Fruit fly (Drosophila melanogaster) whole organism, embryonic: ENCODE measurements around the gene tws.
A peak's percentile ranks its signal among the peaks of the same experiment; 100 is the strongest.

Source experiments
- Adf1 ChIP-seq: fragments of 200-800 bp; sonication (Bioruptor generic); IDR thresholded peaks from 2 replicates; pipeline ENCODE4 v1.3.6; 2022; ENCODE audit warnings: missing biosample characterization, missing genetic modification characterization
- Asciz ChIP-seq: fragments of 200-800 bp; sonication (Bioruptor generic); optimal IDR thresholded peaks from 2 replicates; lab custom pipeline; 2017; ENCODE audit warnings: missing biosample characterization, mild to moderate bottlenecking, missing genetic modification characterization, missing genetic modification reagents
- Bgb ChIP-seq: fragments of 200-800 bp; sonication (Bioruptor generic); IDR thresholded peaks from 2 replicates; pipeline ENCODE4 v1.3.6; 2022; ENCODE audit warnings: missing biosample characterization, missing genetic modification characterization; ENCODE audit not compliant: partially characterized antibody
- CG10654 ChIP-seq: fragments of 200-800 bp; sonication (Bioruptor generic); optimal IDR thresholded peaks from 2 replicates; lab custom pipeline; 2016; ENCODE audit warnings: missing biosample characterization, missing genetic modification characterization
- CG13296 ChIP-seq: fragments of 200-800 bp; sonication (Bioruptor generic); optimal IDR thresholded peaks from 3 replicates; lab custom pipeline; 2018; ENCODE audit warnings: missing biosample characterization, mild to moderate bottlenecking, missing genetic modification characterization
- CG13775 ChIP-seq: fragments of 200-800 bp; sonication (Bioruptor generic); optimal IDR thresholded peaks from 3 replicates; lab custom pipeline; 2017; ENCODE audit warnings: missing biosample characterization, mild to moderate bottlenecking, missing genetic modification characterization
- CG14441 ChIP-seq: fragments of 200-800 bp; sonication (Bioruptor generic); IDR thresholded peaks from 2 replicates; pipeline ENCODE4 v1.3.6; 2022; ENCODE audit warnings: missing biosample characterization, missing genetic modification characterization
- CG14667 ChIP-seq: fragments of 200-800 bp; sonication (Bioruptor generic); IDR thresholded peaks from 2 replicates; pipeline ENCODE4 v1.3.6; 2022; ENCODE audit warnings: missing biosample characterization, missing genetic modification characterization
- CG1603 ChIP-seq: fragments of 200-800 bp; sonication (Bioruptor generic); optimal IDR thresholded peaks from 2 replicates; lab custom pipeline; 2019; ENCODE audit warnings: missing biosample characterization, mild to moderate bottlenecking, missing genetic modification characterization, moderate library complexity
- CG18599 ChIP-seq: fragments of 200-800 bp; sonication (Bioruptor generic); optimal IDR thresholded peaks from 3 replicates; lab custom pipeline; 2017; ENCODE audit warnings: missing biosample characterization, missing genetic modification characterization, mild to moderate bottlenecking, moderate library complexity, missing genetic modification reagents
- CG3065 ChIP-seq: fragments of 200-800 bp; sonication (Bioruptor generic); optimal IDR thresholded peaks from 2 replicates; lab custom pipeline; 2016; ENCODE audit warnings: missing biosample characterization, missing genetic modification characterization
- CG34422 ChIP-seq: fragments of 200-800 bp; sonication (Bioruptor generic); IDR thresholded peaks from 3 replicates; pipeline ENCODE4 v1.3.6; 2022; ENCODE audit warnings: missing biosample characterization, missing genetic modification characterization
- CG6854 ChIP-seq: fragments of 200-800 bp; sonication (Bioruptor generic); optimal IDR thresholded peaks from 3 replicates; lab custom pipeline; 2017; ENCODE audit warnings: missing biosample characterization, mild to moderate bottlenecking, missing genetic modification characterization
- CG8388 ChIP-seq: fragments of 200-800 bp; sonication (Bioruptor generic); optimal IDR thresholded peaks from 2 replicates; lab custom pipeline; 2019; ENCODE audit warnings: missing biosample characterization, mild to moderate bottlenecking, missing genetic modification characterization, moderate library complexity
- CG8924 ChIP-seq: fragments of 200-800 bp; optimal IDR thresholded peaks from 3 replicates; lab custom pipeline; 2019; ENCODE audit warnings: missing biosample characterization, mild to moderate bottlenecking, missing genetic modification characterization, moderate library complexity
- D ChIP-seq, 2 experiments: fragments of 200-800 bp in 1 of 2; fragments of >200 bp in 1 of 2; sonication (Bioruptor generic) in 1 of 2; optimal IDR thresholded peaks; 2 replicates in 1 of 2; 3 replicates in 1 of 2; lab custom pipeline; 2017; ENCODE audit warnings: mild to moderate bottlenecking in 1 of 2, missing biosample characterization in 1 of 2, missing genetic modification characterization in 1 of 2, missing genetic modification reagents in 1 of 2
- Ets65A ChIP-seq: fragments of 200-800 bp; sonication (Bioruptor generic); peaks from one replicate; lab custom pipeline; 2016; ENCODE audit warnings: missing biosample characterization, missing genetic modification characterization
- HLH3B ChIP-seq: fragments of 200-800 bp; sonication (Bioruptor generic); IDR thresholded peaks from 2 replicates; pipeline ENCODE4 v1.3.6; 2022; ENCODE audit warnings: missing biosample characterization, missing genetic modification characterization
- Hey ChIP-seq: fragments of 200-800 bp; sonication (Bioruptor generic); optimal IDR thresholded peaks from 3 replicates; lab custom pipeline; 2018; ENCODE audit warnings: missing biosample characterization, mild to moderate bottlenecking, missing genetic modification characterization
- Hmx ChIP-seq: fragments of 200-800 bp; sonication (Bioruptor generic); optimal IDR thresholded peaks from 2 replicates; lab custom pipeline; 2016; ENCODE audit warnings: missing biosample characterization, missing genetic modification characterization
- Hr3 ChIP-seq: fragments of 200-800 bp; sonication (Bioruptor generic); optimal IDR thresholded peaks from 3 replicates; lab custom pipeline; 2016; ENCODE audit warnings: missing biosample characterization, missing genetic modification characterization
- Lpt ChIP-seq: fragments of >200 bp; optimal IDR thresholded peaks from 2 replicates; lab custom pipeline; 2018; ENCODE audit warnings: missing biosample characterization, missing genetic modification characterization
- Med ChIP-seq: fragments of 200-800 bp; sonication (Bioruptor generic); peaks from one replicate; lab custom pipeline; 2016; ENCODE audit warnings: missing biosample characterization, missing genetic modification characterization, mild to moderate bottlenecking, inconsistent platforms, moderate library complexity
- NC2β ChIP-seq: fragments of 200-800 bp; sonication (Bioruptor generic); optimal IDR thresholded peaks from 2 replicates; lab custom pipeline; 2016; ENCODE audit warnings: missing biosample characterization, missing genetic modification characterization
- NfI ChIP-seq: fragments of 200-800 bp; sonication (Bioruptor generic); optimal IDR thresholded peaks from 3 replicates; lab custom pipeline; 2018; ENCODE audit warnings: missing biosample characterization, mild to moderate bottlenecking, missing genetic modification characterization, moderate library complexity
- Sox102F ChIP-seq: fragments of 200-800 bp; sonication (Bioruptor generic); optimal IDR thresholded peaks from 2 replicates; lab custom pipeline; 2018; ENCODE audit warnings: missing biosample characterization, mild to moderate bottlenecking, missing genetic modification characterization, moderate library complexity
- Trl ChIP-seq, 3 experiments: fragments of >200 bp in 2 of 3; fragments of 200-800 bp in 1 of 3; sonication (Bioruptor generic) in 1 of 3; optimal IDR thresholded peaks; 2 replicates in 1 of 3; 3 replicates in 2 of 3; lab custom pipeline; 2016 to 2017; ENCODE audit warnings: missing biosample characterization in 1 of 3, missing genetic modification characterization in 1 of 3
- cg ChIP-seq: fragments of 200-800 bp; sonication (Bioruptor generic); optimal IDR thresholded peaks from 3 replicates; lab custom pipeline; 2019; ENCODE audit warnings: missing biosample characterization, mild to moderate bottlenecking, missing genetic modification characterization, moderate library complexity
- chinmo ChIP-seq: fragments of 200-800 bp; sonication (Bioruptor generic); IDR thresholded peaks from 4 replicates; pipeline ENCODE4 v1.3.6; 2022; ENCODE audit warnings: missing biosample characterization, missing genetic modification characterization; ENCODE audit not compliant: partially characterized antibody
- ems ChIP-seq: fragments of 200-800 bp; sonication (Bioruptor generic); optimal IDR thresholded peaks from 3 replicates; lab custom pipeline; 2016; ENCODE audit warnings: missing biosample characterization, missing genetic modification characterization
- ewg ChIP-seq: fragments of 200-800 bp; sonication (Bioruptor generic); optimal IDR thresholded peaks from 3 replicates; lab custom pipeline; 2017; ENCODE audit warnings: mild to moderate bottlenecking, missing biosample characterization, missing genetic modification reagents, missing genetic modification characterization
- ftz-f1 ChIP-seq: fragments of 200-800 bp; sonication (Bioruptor generic); optimal IDR thresholded peaks from 2 replicates; lab custom pipeline; 2016; ENCODE audit warnings: missing biosample characterization, missing genetic modification characterization
- gcm ChIP-seq: fragments of 200-800 bp; sonication (Bioruptor generic); optimal IDR thresholded peaks from 2 replicates; lab custom pipeline; 2019; ENCODE audit warnings: missing biosample characterization, mild to moderate bottlenecking, missing genetic modification characterization, moderate library complexity
- gfzf ChIP-seq: fragments of 200-800 bp; sonication (Bioruptor generic); optimal IDR thresholded peaks from 2 replicates; lab custom pipeline; 2016; ENCODE audit warnings: missing biosample characterization, mild to moderate bottlenecking, missing genetic modification characterization, moderate library complexity
- jumu ChIP-seq: fragments of 200-800 bp; sonication (Bioruptor generic); optimal IDR thresholded peaks from 3 replicates; lab custom pipeline; 2016; ENCODE audit warnings: missing biosample characterization, missing genetic modification characterization
- lbe ChIP-seq: fragments of 200-800 bp; sonication (Bioruptor generic); optimal IDR thresholded peaks from 2 replicates; lab custom pipeline; 2016; ENCODE audit warnings: missing biosample characterization, mild to moderate bottlenecking, missing genetic modification characterization
- lilli ChIP-seq: fragments of 200-800 bp; sonication (Bioruptor generic); optimal IDR thresholded peaks from 3 replicates; lab custom pipeline; 2016; ENCODE audit warnings: missing biosample characterization, missing genetic modification characterization
- phol ChIP-seq: fragments of 200-800 bp; sonication (Bioruptor generic); optimal IDR thresholded peaks from 3 replicates; lab custom pipeline; 2018; ENCODE audit warnings: missing biosample characterization, mild to moderate bottlenecking, missing genetic modification characterization, moderate library complexity
- row ChIP-seq: fragments of 200-800 bp; sonication (Bioruptor generic); IDR thresholded peaks from 3 replicates; pipeline ENCODE4 v1.3.6; 2022; ENCODE audit warnings: missing biosample characterization, missing genetic modification characterization
- scrt ChIP-seq: fragments of 200-800 bp; sonication (Bioruptor generic); optimal IDR thresholded peaks from 2 replicates; lab custom pipeline; 2018; ENCODE audit warnings: missing biosample characterization, mild to moderate bottlenecking, missing genetic modification characterization, moderate library complexity
- sens ChIP-seq: fragments of 200-800 bp; sonication (Bioruptor generic); peaks from one replicate; lab custom pipeline; 2016; ENCODE audit warnings: missing biosample characterization, missing genetic modification characterization
- sisA ChIP-seq: fragments of 200-800 bp; sonication (Bioruptor generic); IDR thresholded peaks from 2 replicates; pipeline ENCODE4 v1.3.6; 2022; ENCODE audit warnings: missing biosample characterization, missing genetic modification characterization
- sr ChIP-seq: fragments of 200-800 bp; sonication (Bioruptor generic); IDR thresholded peaks from 3 replicates; pipeline ENCODE4 v1.3.6; 2022; ENCODE audit warnings: missing biosample characterization, missing genetic modification characterization
- ttk ChIP-seq: fragments of 200-800 bp; sonication (Bioruptor generic); IDR thresholded peaks from 2 replicates; pipeline ENCODE4 v2.1.2; 2022; ENCODE audit warnings: missing biosample characterization, missing genetic modification characterization
- vnd ChIP-seq: fragments of 200-800 bp; sonication (Bioruptor generic); IDR thresholded peaks from 3 replicates; pipeline ENCODE4 v1.3.6; 2022; ENCODE audit warnings: missing biosample characterization, missing genetic modification characterization; ENCODE audit not compliant: partially characterized antibody
- wor ChIP-seq: fragments of 200-800 bp; sonication (Bioruptor generic); IDR thresholded peaks from 2 replicates; pipeline ENCODE4 v1.3.6; 2022; ENCODE audit warnings: missing biosample characterization, missing genetic modification characterization

Gene tws

DNA sequence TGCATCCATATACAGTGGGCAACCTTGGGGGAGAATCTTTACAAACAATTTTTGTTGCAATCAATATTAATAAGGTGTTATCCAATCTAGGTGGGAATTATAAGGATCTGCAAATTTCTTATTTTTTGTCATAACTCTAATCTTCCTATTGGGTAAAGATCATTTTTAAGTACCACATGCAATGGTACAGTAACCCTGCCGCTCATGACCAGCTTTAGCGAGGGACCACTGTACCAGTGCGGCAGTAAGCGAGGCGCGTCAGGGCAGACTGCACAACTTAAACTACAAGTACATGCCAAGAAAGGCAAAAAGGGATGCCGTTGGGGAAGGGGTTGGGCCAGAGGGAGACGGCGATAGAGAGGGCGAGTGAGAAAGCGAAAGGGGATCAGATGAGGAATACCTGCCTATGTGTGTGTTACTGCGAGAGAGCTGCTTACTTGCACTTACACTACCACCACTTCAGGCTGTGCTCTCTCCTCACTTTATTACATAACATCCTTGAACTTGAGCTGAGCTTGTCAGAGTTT lies 57.0 kb downstream of the tws start (continued):
- TF ChIP-seq Adf1 (no peak), phol (tag; lab: Kevin White, UChicago) (peak; percentile 2), Hr3 (GFP tag; lab: Kevin White, UChicago) (no peak), CG34422 (GFP tag; lab: Robert Waterston, UW) (no peak), lbe (GFP tag; lab: Kevin White, UChicago) (peak; percentile 82), CG10654 (GFP tag; lab: Kevin White, UChicago) (no peak), ems (GFP tag; lab: Kevin White, UChicago) (no peak)

DNA sequence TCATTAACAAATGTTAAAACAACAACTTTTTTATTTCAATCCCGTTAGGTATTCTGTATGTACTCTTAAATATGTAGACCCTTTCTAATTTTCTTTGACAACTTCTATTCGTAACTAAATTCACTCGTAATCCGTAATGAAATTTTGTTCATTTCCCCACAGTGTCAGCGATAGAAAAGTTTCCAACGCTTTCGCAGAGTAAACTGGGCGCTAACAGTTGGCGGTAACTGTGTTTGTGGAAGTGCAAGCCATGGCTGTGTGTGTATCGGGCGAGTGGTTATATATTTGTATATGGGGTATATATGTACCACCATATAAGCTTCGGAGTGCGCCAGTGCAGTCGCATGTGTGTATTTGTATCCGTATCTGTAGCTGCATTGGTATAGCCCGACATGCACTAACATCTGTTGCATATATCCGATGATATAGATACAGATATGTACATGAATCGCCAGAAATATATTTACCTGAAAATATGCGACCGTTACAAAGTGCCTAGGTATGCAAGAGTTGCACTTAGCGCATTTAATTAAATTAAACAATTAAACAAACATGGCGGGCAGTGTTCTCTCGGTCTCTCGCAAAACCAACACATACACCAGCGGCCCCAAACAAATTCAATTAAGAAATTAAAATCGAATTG lies 58.0 kb downstream of the tws start:
- TF ChIP-seq Bgb (GFP tag; lab: Robert Waterston, UW) (no peak), NC2β (GFP tag; lab: Kevin White, UChicago) (no peak), wor (no peak), cg (GFP tag; lab: Kevin White, UChicago) (peak; percentile 36), sens (peak; percentile 75), Ets65A (GFP tag; lab: Kevin White, UChicago) (peak; percentile 75), CG13296 (no peak), HLH3B (GFP tag; lab: Robert Waterston, UW) (0 out of 2 replicates have a peak, but pooled peaks have one; percentile 16), sr (GFP tag; lab: Robert Waterston, UW) (no peak), CG8388 (GFP tag; lab: Kevin White, UChicago) (peak; percentile 90), row (GFP tag; lab: Robert Waterston, UW) (peak; percentile 39; the same call in 1 of the 3 replicates), sisA (peak; percentile 42; the same call in 1 of the 2 replicates), CG13775 (GFP tag; lab: Kevin White, UChicago) (no peak), Lpt (GFP tag; lab: Kevin White, UChicago) (no peak), vnd (GFP tag; lab: Robert Waterston, UW) (no peak), lilli (GFP tag; lab: Kevin White, UChicago) (no peak), CG8924 (tag; lab: Kevin White, UChicago) (no peak), CG1603 (tag; lab: Kevin White, UChicago) (peak; percentile 4), Sox102F (GFP tag; lab: Kevin White, UChicago) (no peak), Hmx (no peak), gfzf (no peak), gcm (GFP tag; lab: Kevin White, UChicago) (no peak), Hey (no peak), Med (GFP tag; lab: Kevin White, UChicago) (peak; percentile 67)

DNA sequence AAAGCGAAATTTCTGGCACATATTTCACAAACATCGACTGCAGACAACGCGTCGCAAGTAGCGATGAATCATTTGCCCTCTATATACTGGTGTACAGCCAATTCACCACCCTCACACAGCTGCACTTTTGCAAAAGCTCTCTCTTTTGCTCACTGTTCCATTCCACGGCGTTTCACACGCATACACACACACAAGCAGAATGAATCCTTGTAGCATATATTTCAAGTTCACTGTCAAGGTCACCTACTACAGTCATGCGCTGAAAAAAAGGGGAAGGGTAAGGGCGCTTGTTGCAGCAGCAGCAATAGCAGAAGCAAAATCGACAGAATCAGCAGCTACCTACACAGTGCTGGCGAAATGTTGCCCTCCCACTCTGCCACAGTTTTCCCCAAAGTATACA lies 58.9 kb downstream of the tws start:
- TF ChIP-seq Hmx, result no peak
- TF ChIP-seq ewg, result peak; percentile 81
- TF ChIP-seq jumu (GFP tag; lab: Kevin White, UChicago), result no peak
- TF ChIP-seq row (GFP tag; lab: Robert Waterston, UW), result 0 out of 3 replicates have a peak, but pooled peaks have one; percentile 5
- TF ChIP-seq Trl (optimal IDR thresholded peaks at IDR 0.05; lab: Kevin White, UChicago), result peak; percentile 6 to 20
- TF ChIP-seq Trl (GFP tag; optimal IDR thresholded peaks at IDR 0.05; lab: Kevin White, UChicago), result no peak
- no peak for TF ChIP-seq CG3065 (GFP tag; lab: Kevin White, UChicago)
- TF ChIP-seq CG18599 (GFP tag; lab: Kevin White, UChicago), result no peak
- 0 out of 2 replicates have a peak, but pooled peaks have one; percentile 6 for TF ChIP-seq CG14667 (GFP tag; lab: Robert Waterston, UW)
- peak; percentile 69; the same call in 1 of the 4 replicates for TF ChIP-seq chinmo
- TF ChIP-seq CG6854, result no peak
- TF ChIP-seq D (optimal IDR thresholded peaks at IDR 0.05; lab: Kevin White, UChicago), result no peak
- no peak for TF ChIP-seq D (GFP tag; optimal IDR thresholded peaks at IDR 0.05; lab: Kevin White, UChicago)
- TF ChIP-seq CG13775 (GFP tag; lab: Kevin White, UChicago), result no peak
- peak; percentile 85 for TF ChIP-seq ftz-f1 (GFP tag; lab: Kevin White, UChicago)
- TF ChIP-seq Med (GFP tag; lab: Kevin White, UChicago), result no peak
- TF ChIP-seq scrt (GFP tag; lab: Kevin White, UChicago), result peak; percentile 4
- no peak for TF ChIP-seq NfI (GFP tag; lab: Kevin White, UChicago)
- 0 out of 2 replicates have a peak, but pooled peaks have one; percentile 20 for TF ChIP-seq ttk
- peak; percentile 55 for TF ChIP-seq cg (GFP tag; lab: Kevin White, UChicago)
- no peak for TF ChIP-seq Asciz (GFP tag; lab: Kevin White, UChicago)
- no peak for TF ChIP-seq CG14441 (GFP tag; lab: Robert Waterston, UW)
